Worm (Caenorhabditis elegans): ENCODE data around the gene srbc-10.
A peak's percentile ranks its signal among the peaks of the same experiment; 100 is the strongest.
"Not testable (repeated sequence)": the region's sequence is repeated elsewhere in the genome, so short reads cannot be mapped to it uniquely, and the experiment has no call there.

The srbc-10 gene

DNA sequence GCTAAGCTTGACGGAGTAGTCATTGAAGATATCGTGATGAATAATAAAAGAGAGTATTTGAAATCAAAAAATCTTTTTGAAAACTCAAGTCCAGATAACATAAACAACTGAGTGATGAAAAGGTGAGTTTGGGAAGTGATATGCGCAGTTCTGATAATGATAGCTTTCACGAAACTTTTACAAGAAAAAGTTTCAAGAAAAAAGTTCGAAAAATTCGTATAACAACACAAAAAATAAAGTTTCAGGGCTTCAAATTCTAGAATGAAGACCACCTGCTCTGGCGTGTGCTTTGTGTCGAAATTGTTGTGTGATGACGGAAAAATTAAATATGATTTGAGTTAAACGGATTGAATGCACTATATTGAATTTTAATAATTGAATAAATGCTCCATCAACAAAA, 27.3 kb upstream of the srbc-10 start, which contains the start of gene srb-19:
TSS of gene srb-19 (minus strand) at position 101 of the 400 bp plus-strand sequence.
- TF ChIP-seq nhr-21 (tag; optimal IDR thresholded peaks at IDR 0.05) = no peak
- no peak for TF ChIP-seq ztf-1 (GFP tag; conservative IDR thresholded peaks at IDR 0.05)
- TF ChIP-seq nhr-11 (tag; optimal IDR thresholded peaks at IDR 0.05) = no peak
- TF ChIP-seq skn-1 (tag; optimal IDR thresholded peaks at IDR 0.05) = no peak
- TF ChIP-seq nhr-237 (tag; optimal IDR thresholded peaks at IDR 0.05) = no peak
- no peak for TF ChIP-seq lin-13 (GFP tag; optimal IDR thresholded peaks at IDR 0.05)
- TF ChIP-seq C34F6.9 (tag; optimal IDR thresholded peaks at IDR 0.05) = no peak
- TF ChIP-seq ceh-82 (tag; optimal IDR thresholded peaks at IDR 0.05) = no peak
- no peak for TF ChIP-seq gmeb-1 (tag; optimal IDR thresholded peaks at IDR 0.05)
- TF ChIP-seq F13H6.1 (tag; optimal IDR thresholded peaks at IDR 0.05) = no peak
- no peak for TF ChIP-seq snpc-4 (tag; optimal IDR thresholded peaks at IDR 0.05)
- no peak for TF ChIP-seq dmd-4 (tag; optimal IDR thresholded peaks at IDR 0.05)
- TF ChIP-seq elt-1 (tag; optimal IDR thresholded peaks at IDR 0.05) = no peak
- no peak for TF ChIP-seq nhr-23 (tag; optimal IDR thresholded peaks at IDR 0.05)
- no peak for TF ChIP-seq nhr-25 (tag; optimal IDR thresholded peaks at IDR 0.05)
- no peak for TF ChIP-seq nhr-10 (tag; optimal IDR thresholded peaks at IDR 0.05)
- TF ChIP-seq elt-3 (tag; optimal IDR thresholded peaks at IDR 0.05) = no peak

DNA sequence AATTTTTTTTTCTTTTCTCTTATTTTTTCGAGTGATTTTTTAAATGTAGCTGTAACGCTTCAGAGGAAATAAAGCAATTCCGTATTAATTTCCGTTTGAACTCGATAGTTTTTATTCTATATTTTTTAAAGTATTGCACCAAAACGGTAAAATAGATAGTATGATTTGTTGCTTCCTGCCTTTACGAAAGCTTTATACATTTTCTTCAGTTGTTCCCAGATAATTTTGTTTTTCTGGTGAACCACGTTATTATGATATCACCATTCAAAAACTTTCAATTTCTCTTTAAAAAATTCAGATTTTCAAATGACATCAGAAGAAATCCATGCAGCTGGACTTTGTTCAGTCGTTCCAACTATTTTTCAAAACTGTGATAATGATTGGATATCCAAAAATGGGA, 22.1 kb upstream of the srbc-10 start, which contains the start of gene srb-18:
TSS of gene srb-18 (plus strand) at position 301 of the 400 bp plus-strand sequence.
- TF ChIP-seq unc-55 (GFP tag; optimal IDR thresholded peaks at IDR 0.05) (no peak), nhr-10 (tag; optimal IDR thresholded peaks at IDR 0.05) (no peak), ceh-16 (tag; optimal IDR thresholded peaks at IDR 0.05) (no peak), nhr-12 (tag; optimal IDR thresholded peaks at IDR 0.05) (no peak), C34F6.9 (tag; optimal IDR thresholded peaks at IDR 0.05) (no peak), nhr-11 (tag; optimal IDR thresholded peaks at IDR 0.05) (no peak), sem-4 (tag; optimal IDR thresholded peaks at IDR 0.05) (no peak), elt-3 (tag; optimal IDR thresholded peaks at IDR 0.05) (no peak), lin-39 (tag; optimal IDR thresholded peaks at IDR 0.05) (no peak), lsy-2 (tag; optimal IDR thresholded peaks at IDR 0.05) (no peak), Y55F3AM.14 (GFP tag; optimal IDR thresholded peaks at IDR 0.05) (no peak), lin-13 (GFP tag; optimal IDR thresholded peaks at IDR 0.05) (no peak), mbf-1 (tag; optimal IDR thresholded peaks at IDR 0.05) (no peak), R02D3.7 (tag; optimal IDR thresholded peaks at IDR 0.05) (no peak), mdl-1 (tag; optimal IDR thresholded peaks at IDR 0.05) (no peak), nhr-23 (tag; optimal IDR thresholded peaks at IDR 0.05) (no peak), nhr-129 (tag; optimal IDR thresholded peaks at IDR 0.05) (no peak), crh-2 (tag; optimal IDR thresholded peaks at IDR 0.05) (no peak), dmd-4 (tag; optimal IDR thresholded peaks at IDR 0.05) (no peak)

DNA sequence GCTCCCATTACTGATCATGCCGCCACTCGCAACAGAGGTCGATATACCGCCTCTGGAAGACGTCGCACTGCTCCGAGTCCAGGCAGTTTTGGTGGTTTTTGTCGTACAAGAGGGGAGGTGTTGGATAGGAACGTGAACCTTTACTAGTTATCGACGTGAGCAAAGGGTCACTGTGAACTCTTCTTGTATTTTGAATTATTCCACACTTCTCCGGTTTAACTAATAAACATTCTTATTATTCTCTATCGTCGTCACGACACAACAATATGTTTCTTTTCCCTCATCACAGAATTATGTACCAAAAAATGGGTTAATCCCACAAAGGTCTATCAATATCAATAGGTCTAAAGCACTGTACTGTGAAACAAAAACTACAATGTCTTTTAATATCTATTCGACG, 18.6 kb upstream of the srbc-10 start, which contains the start of gene nhr-171:
TSS of gene nhr-171 (plus strand) at position 301 of the 400 bp plus-strand sequence.
- TF ChIP-seq F13H6.1, aly-2, nhr-11 (tag; optimal IDR thresholded peaks at IDR 0.05): not testable (repeated sequence)

DNA sequence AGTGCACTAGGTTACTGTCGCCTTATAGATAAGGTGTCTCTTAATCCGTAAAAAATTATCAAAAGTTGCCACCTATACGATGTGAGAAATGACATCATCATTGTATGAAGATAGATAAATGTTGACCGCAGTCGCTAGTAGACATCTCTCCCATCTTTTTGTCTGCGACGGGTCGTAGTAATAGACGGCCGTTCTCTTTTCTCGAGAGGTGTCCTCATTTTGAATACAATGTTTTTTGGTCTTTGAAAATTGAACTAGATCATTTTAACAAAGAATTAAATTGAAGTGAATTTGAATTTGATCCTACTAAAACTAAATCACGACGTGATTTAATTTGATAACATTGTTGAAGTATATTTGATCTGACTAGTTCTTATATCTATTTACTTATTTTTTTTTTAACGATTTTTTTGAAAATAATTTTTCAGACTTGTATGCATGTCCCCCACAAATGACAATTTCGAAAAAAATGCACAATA, 15.8 kb upstream of the srbc-10 start, which contains the start of the genes str-31 and nhr-172:
TSS of gene str-31 (minus strand) at position 101 of the 479 bp plus-strand sequence.
TSS of gene nhr-172 (plus strand) at position 429 of the 479 bp plus-strand sequence.
- no peak for TF ChIP-seq nhr-12 (tag; optimal IDR thresholded peaks at IDR 0.05)
- TF ChIP-seq sma-9 (GFP tag; optimal IDR thresholded peaks at IDR 0.05) = peak; percentile 1
- no peak for TF ChIP-seq sma-9 (tag; optimal IDR thresholded peaks at IDR 0.05)

DNA sequence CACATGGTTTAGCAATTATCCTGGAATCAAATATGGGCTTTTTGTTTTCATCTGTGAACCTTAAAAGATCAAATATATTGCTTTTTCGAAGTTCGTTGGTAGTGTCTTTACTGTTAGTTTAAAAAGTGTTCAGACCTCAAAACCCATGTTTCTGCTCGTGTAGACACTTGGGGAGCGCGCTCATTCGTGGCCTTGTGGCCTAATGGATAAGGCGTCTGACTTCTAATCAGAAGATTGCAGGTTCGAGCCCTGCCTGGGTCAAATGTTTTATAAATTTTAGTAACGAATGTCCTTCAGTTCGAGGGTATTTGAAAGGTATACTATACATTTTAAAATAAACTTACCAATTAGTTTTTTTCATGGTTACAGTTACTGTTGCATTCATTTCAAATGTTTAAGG, 13.4 kb upstream of the srbc-10 start:
- TF ChIP-seq crh-2 (tag; optimal IDR thresholded peaks at IDR 0.05) (no peak), sma-9 (GFP tag; optimal IDR thresholded peaks at IDR 0.05) (peak; percentile 34), sma-9 (tag; optimal IDR thresholded peaks at IDR 0.05) (no peak), R02D3.7 (tag; optimal IDR thresholded peaks at IDR 0.05) (no peak), nhr-21 (tag; optimal IDR thresholded peaks at IDR 0.05) (peak; percentile 10)

DNA sequence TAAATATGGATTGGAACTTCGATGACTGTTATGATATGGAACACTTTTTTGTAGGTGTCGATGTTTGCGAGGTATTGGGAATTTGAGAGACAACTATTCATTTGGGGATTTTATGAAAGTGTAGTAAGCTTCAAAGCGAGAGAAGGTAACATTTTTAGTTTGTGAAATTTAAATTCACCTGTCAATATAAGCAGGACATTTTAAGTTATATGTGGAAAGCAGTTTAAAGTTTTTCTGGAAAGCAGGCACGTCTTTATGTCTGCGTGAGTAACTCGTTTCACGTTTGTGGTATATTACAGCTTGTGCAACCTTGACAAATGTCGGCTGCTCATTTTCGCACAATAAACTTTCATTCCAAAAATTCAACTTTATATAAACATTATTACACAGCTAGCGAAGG, 11.4 kb upstream of the srbc-10 start, which contains the start of gene srh-229:
TSS of gene srh-229 (minus strand) at position 101 of the 400 bp plus-strand sequence.
- TF ChIP-seq peb-1 (tag; optimal IDR thresholded peaks at IDR 0.05) (no peak), elt-1 (tag; optimal IDR thresholded peaks at IDR 0.05) (no peak), ZK546.5 (tag; optimal IDR thresholded peaks at IDR 0.05) (no peak), unc-62 (GFP tag; optimal IDR thresholded peaks at IDR 0.05) (no peak), nhr-12 (tag; optimal IDR thresholded peaks at IDR 0.05) (no peak), sem-4 (tag; optimal IDR thresholded peaks at IDR 0.05) (no peak), ztf-11 (tag; optimal IDR thresholded peaks at IDR 0.05) (no peak)
